Fruit fly (Drosophila melanogaster) whole organism, wandering third instar larva: ENCODE results near the gene CG43062.

Experiments
- Abd-B ChIP-seq: fragments of >200 bp; optimal IDR thresholded peaks from 2 replicates; lab custom pipeline; 2017; ENCODE audit warnings: missing biosample characterization, missing genetic modification characterization
- CG32264 ChIP-seq: fragments of 200-800 bp; sonication (Bioruptor generic); optimal IDR thresholded peaks from 2 replicates; lab custom pipeline; 2016; ENCODE audit warnings: missing biosample characterization, missing genetic modification characterization
- CG9705 ChIP-seq: fragments of 200-800 bp; sonication (Bioruptor generic); optimal IDR thresholded peaks from 2 replicates; lab custom pipeline; 2018; ENCODE audit warnings: missing biosample characterization, mild to moderate bottlenecking, missing genetic modification characterization
- CrebA ChIP-seq: fragments of 200-800 bp; sonication (Bioruptor generic); optimal IDR thresholded peaks from 2 replicates; lab custom pipeline; 2016; ENCODE audit warnings: missing biosample characterization, mild to moderate bottlenecking, missing genetic modification characterization, borderline replicate concordance
- Dfd ChIP-seq: fragments of >200 bp; optimal IDR thresholded peaks from 2 replicates; lab custom pipeline; 2017; ENCODE audit warnings: missing biosample characterization, missing genetic modification characterization
- Dif ChIP-seq: fragments of 200-275, 200-300 bp; sonication (Bioruptor generic); optimal IDR thresholded peaks from 2 replicates; lab custom pipeline; 2018; ENCODE audit warnings: missing biosample characterization, missing genetic modification characterization; ENCODE audit not compliant: partially characterized antibody
- GATAd ChIP-seq: sonication (Bioruptor generic); optimal IDR thresholded peaks from 2 replicates; lab custom pipeline; 2016; ENCODE audit warnings: missing biosample characterization, missing genetic modification characterization
- HLH106 ChIP-seq: fragments of 200-800 bp; optimal IDR thresholded peaks from 3 replicates; lab custom pipeline; 2019; ENCODE audit warnings: missing biosample characterization, mild to moderate bottlenecking, missing genetic modification characterization, moderate library complexity
- Hnf4 ChIP-seq: fragments of 200-800 bp; sonication (Bioruptor generic); optimal IDR thresholded peaks from 2 replicates; lab custom pipeline; 2016; ENCODE audit warnings: missing biosample characterization, mild to moderate bottlenecking, missing genetic modification characterization
- Hr78 ChIP-seq: fragments of >200 bp; optimal IDR thresholded peaks from 2 replicates; lab custom pipeline; 2017; ENCODE audit warnings: missing biosample characterization, missing genetic modification characterization
- Jra ChIP-seq: sonication (Bioruptor generic); optimal IDR thresholded peaks from 2 replicates; lab custom pipeline; 2016; ENCODE audit warnings: missing biosample characterization, missing genetic modification characterization
- Mio ChIP-seq: sonication (Bioruptor generic); optimal IDR thresholded peaks from 2 replicates; lab custom pipeline; 2016; ENCODE audit warnings: missing biosample characterization, missing genetic modification characterization
- N ChIP-seq: fragments of >200 bp; optimal IDR thresholded peaks from 2 replicates; lab custom pipeline; 2018; ENCODE audit warnings: missing biosample characterization, missing external identifiers, missing genetic modification characterization
- Rel ChIP-seq, 2 experiments: fragments of 200-800 bp; sonication (Bioruptor generic) in 1 of 2; optimal IDR thresholded peaks; 2 replicates in 1 of 2; 3 replicates in 1 of 2; lab custom pipeline; 2016 to 2019; ENCODE audit warnings: mild to moderate bottlenecking in 2 of 2, missing biosample characterization in 2 of 2, missing genetic modification characterization in 2 of 2, moderate library complexity in 1 of 2
- Vsx2 ChIP-seq: fragments of 200-300, 225-300 bp; sonication (Bioruptor generic); optimal IDR thresholded peaks from 2 replicates; lab custom pipeline; 2018; ENCODE audit warnings: missing biosample characterization, missing genetic modification characterization; ENCODE audit not compliant: partially characterized antibody
- br ChIP-seq: fragments of 200-800 bp; sonication (Bioruptor generic); optimal IDR thresholded peaks from 2 replicates; lab custom pipeline; 2016; ENCODE audit warnings: missing biosample characterization, missing genetic modification characterization
- dl ChIP-seq, 2 experiments: fragments of 175-275, 200-275 bp in 1 of 2; fragments of 200-275 bp in 1 of 2; sonication (Bioruptor generic); optimal IDR thresholded peaks; lab custom pipeline; 2018; ENCODE audit warnings: mild to moderate bottlenecking in 2 of 2, missing biosample characterization in 2 of 2, missing genetic modification characterization in 2 of 2, moderate library complexity in 2 of 2; ENCODE audit not compliant: partially characterized antibody in 2 of 2, insufficient read depth in 1 of 2
- dmrt93B ChIP-seq: fragments of 200-800 bp; sonication (Bioruptor generic); optimal IDR thresholded peaks from 2 replicates; lab custom pipeline; 2018; ENCODE audit warnings: missing biosample characterization, mild to moderate bottlenecking, missing genetic modification characterization
- dsf ChIP-seq: sonication (Bioruptor generic); optimal IDR thresholded peaks from 2 replicates; lab custom pipeline; 2016; ENCODE audit warnings: missing biosample characterization, missing genetic modification characterization, borderline replicate concordance
- ey ChIP-seq: fragments of 200-800 bp; sonication (Bioruptor generic); optimal IDR thresholded peaks from 2 replicates; lab custom pipeline; 2016; ENCODE audit warnings: missing biosample characterization, missing genetic modification characterization
- fru ChIP-seq: fragments of 200-800 bp; sonication (Bioruptor generic); optimal IDR thresholded peaks from 3 replicates; lab custom pipeline; 2016; ENCODE audit warnings: missing biosample characterization, mild to moderate bottlenecking, missing genetic modification characterization
- jim ChIP-seq: fragments of 175-275, 200-325 bp; sonication (Bioruptor generic); optimal IDR thresholded peaks from 2 replicates; lab custom pipeline; 2016; ENCODE audit warnings: missing biosample characterization, mild to moderate bottlenecking, missing genetic modification characterization
- lola ChIP-seq: fragments of >200 bp; optimal IDR thresholded peaks from 2 replicates; lab custom pipeline; 2017; ENCODE audit warnings: missing biosample characterization, missing genetic modification characterization
- pan ChIP-seq: fragments of >200 bp; optimal IDR thresholded peaks from 2 replicates; lab custom pipeline; 2017
- psq ChIP-seq: fragments of 200-800 bp; sonication (Bioruptor generic); optimal IDR thresholded peaks from 3 replicates; lab custom pipeline; 2017; ENCODE audit warnings: missing biosample characterization, mild to moderate bottlenecking, missing genetic modification characterization, moderate library complexity
- rgr ChIP-seq: fragments of 200-800 bp; sonication (Bioruptor generic); optimal IDR thresholded peaks from 3 replicates; lab custom pipeline; 2016; ENCODE audit warnings: missing biosample characterization, mild to moderate bottlenecking, missing genetic modification characterization
- sage ChIP-seq: fragments of 200-800 bp; sonication (Bioruptor generic); optimal IDR thresholded peaks from 2 replicates; lab custom pipeline; 2016; ENCODE audit warnings: missing biosample characterization, mild to moderate bottlenecking, missing genetic modification characterization
- sv ChIP-seq: fragments of 200-800 bp; sonication (Bioruptor generic); optimal IDR thresholded peaks from 3 replicates; lab custom pipeline; 2016; ENCODE audit warnings: missing biosample characterization, missing genetic modification characterization
- tai ChIP-seq: sonication (Bioruptor generic); optimal IDR thresholded peaks from 2 replicates; lab custom pipeline; 2016; ENCODE audit warnings: missing biosample characterization, missing genetic modification characterization
- usp ChIP-seq: fragments of >200 bp; optimal IDR thresholded peaks from 2 replicates; lab custom pipeline; 2017; ENCODE audit warnings: missing biosample characterization, missing genetic modification characterization
- woc ChIP-seq: sonication (Bioruptor generic); optimal IDR thresholded peaks from 2 replicates; lab custom pipeline; 2016; ENCODE audit warnings: missing biosample characterization, mild to moderate bottlenecking, missing genetic modification characterization

Gene CG43062

DNA sequence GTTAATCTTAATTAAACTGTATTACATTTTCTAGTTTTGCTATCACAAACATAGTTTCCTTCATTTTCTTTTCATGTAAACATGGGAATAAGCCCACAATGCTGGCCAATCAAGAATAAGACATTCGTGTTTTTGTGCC, at the start of gene CG43062:
CG43062 (plus strand) TSS at position 40 of the 139 bp plus-strand sequence.
- no peak for TF ChIP-seq dl (GFP tag; optimal IDR thresholded peaks at IDR 0.05; lab: Kevin White, UChicago; ENCODE audit: insufficient read depth in 1 of 2, partially characterized antibody in 2 of 2)
- TF ChIP-seq GATAd (GFP tag; lab: Kevin White, UChicago): no peak
- TF ChIP-seq Jra: no peak
- TF ChIP-seq lola (GFP tag; lab: Kevin White, UChicago): no peak
- TF ChIP-seq br: no peak
- no peak for TF ChIP-seq CG32264
- no peak for TF ChIP-seq usp (GFP tag; lab: Kevin White, UChicago)
- TF ChIP-seq HLH106 (tag; lab: Kevin White, UChicago): no peak
- no peak for TF ChIP-seq jim (GFP tag; lab: Kevin White, UChicago)
- TF ChIP-seq sv (GFP tag; lab: Kevin White, UChicago): no peak
- no peak for TF ChIP-seq ey (GFP tag; lab: Kevin White, UChicago)
- no peak for TF ChIP-seq tai (GFP tag; lab: Kevin White, UChicago)
- no peak for TF ChIP-seq Rel (GFP tag; optimal IDR thresholded peaks at IDR 0.05; lab: Kevin White, UChicago)
- TF ChIP-seq Rel (tag; optimal IDR thresholded peaks at IDR 0.05; lab: Kevin White, UChicago): no peak
- no peak for TF ChIP-seq psq (GFP tag; lab: Kevin White, UChicago)
- no peak for TF ChIP-seq dmrt93B (GFP tag; lab: Kevin White, UChicago)
- TF ChIP-seq Hr78 (GFP tag; lab: Kevin White, UChicago): no peak
- no peak for TF ChIP-seq fru (GFP tag; lab: Kevin White, UChicago)

DNA sequence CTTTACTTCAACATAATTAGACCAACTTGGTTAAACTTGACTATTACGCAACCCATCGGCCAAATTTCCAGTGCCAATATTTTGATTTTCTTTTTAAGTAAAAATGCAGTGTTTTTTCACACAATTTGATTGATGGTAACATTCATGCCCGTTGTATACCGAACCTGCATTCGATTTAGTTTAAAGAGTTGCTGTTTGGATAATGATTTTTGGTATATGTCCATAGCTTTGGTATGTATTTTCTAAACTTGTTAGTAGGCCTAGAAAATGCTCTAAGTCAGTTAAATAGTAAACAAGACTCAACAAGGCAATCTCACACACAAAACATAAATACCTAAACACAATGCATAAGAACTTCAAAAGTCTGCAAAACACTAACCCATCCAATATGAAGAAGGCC, 46.4 kb upstream of the CG43062 start, which contains the start of gene I-t:
I-t (plus strand) TSS at position 301 of the 400 bp plus-strand sequence.
- TF ChIP-seq CG9705 (GFP tag; lab: Kevin White, UChicago) (no peak), Abd-B (GFP tag; lab: Kevin White, UChicago) (no peak), sage (GFP tag; lab: Kevin White, UChicago) (no peak), fru (GFP tag; lab: Kevin White, UChicago) (no peak), rgr (GFP tag; lab: Kevin White, UChicago) (no peak), jim (GFP tag; lab: Kevin White, UChicago) (no peak), usp (GFP tag; lab: Kevin White, UChicago) (no peak), N (GFP tag; lab: Kevin White, UChicago) (no peak), ey (GFP tag; lab: Kevin White, UChicago) (no peak)
- TF ChIP-seq, all 38 proteins: peak for 0

DNA sequence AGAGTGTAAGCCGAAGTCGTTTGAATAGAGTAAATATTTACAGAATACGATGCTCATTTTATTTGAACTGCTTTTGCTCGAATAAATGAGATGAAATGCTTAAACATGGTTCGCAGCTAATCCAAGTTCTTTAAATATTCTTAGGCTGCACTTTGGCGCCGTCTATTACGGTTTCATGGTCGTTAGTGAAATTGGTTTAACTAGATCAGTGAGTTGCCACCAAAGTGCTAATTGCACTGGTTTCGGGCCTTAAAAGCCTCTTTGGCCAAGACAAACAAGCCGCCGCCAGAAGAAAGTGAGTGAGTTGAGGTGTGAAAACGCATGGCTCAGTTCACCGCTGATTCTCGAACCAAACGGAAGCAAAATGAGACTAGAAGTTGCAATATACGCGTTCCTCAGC, 38.8 kb upstream of the CG43062 start, which contains the start of gene CG14720:
CG14720 (plus strand) TSS at position 301 of the 400 bp plus-strand sequence.
- TF ChIP-seq GATAd (GFP tag; lab: Kevin White, UChicago): no peak
- no peak for TF ChIP-seq CG32264
- TF ChIP-seq Rel (GFP tag; optimal IDR thresholded peaks at IDR 0.05; lab: Kevin White, UChicago): no peak
- TF ChIP-seq Rel (tag; optimal IDR thresholded peaks at IDR 0.05; lab: Kevin White, UChicago): no peak
- no peak for TF ChIP-seq pan
- TF ChIP-seq Hnf4 (GFP tag; lab: Kevin White, UChicago): no peak
- TF ChIP-seq woc (GFP tag; lab: Kevin White, UChicago): no peak
- TF ChIP-seq usp (GFP tag; lab: Kevin White, UChicago): no peak

DNA sequence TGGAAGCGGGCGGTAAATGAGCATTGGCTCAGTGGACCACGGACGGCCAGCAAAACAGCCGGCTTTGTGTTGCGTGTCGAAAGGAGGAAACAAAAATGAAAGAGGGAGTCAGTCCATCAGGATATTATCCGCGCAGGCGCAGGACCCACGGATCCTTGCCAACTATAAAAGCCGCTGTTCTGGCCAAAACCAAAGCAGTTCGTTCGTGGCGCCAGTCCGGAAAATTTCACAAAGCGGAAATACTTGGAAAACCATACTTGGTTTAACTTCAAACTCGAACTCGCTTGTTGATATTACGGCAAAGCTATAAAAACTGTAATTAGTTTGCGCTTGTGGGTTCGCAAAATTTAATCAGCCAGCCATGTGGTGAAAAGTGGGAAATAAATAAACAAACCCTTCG, 28.5 kb upstream of the CG43062 start, which contains the start of gene CG12594:
CG12594 (plus strand) TSS at position 142 of the 400 bp plus-strand sequence.
- TF ChIP-seq Vsx2 (GFP tag; lab: Kevin White, UChicago) (no peak), dsf (GFP tag; lab: Kevin White, UChicago) (no peak), Hr78 (GFP tag; lab: Kevin White, UChicago) (no peak), Mio (GFP tag; lab: Kevin White, UChicago) (no peak), Hnf4 (GFP tag; lab: Kevin White, UChicago) (no peak), CrebA (GFP tag; lab: Kevin White, UChicago) (no peak), jim (GFP tag; lab: Kevin White, UChicago) (no peak), pan (no peak), dmrt93B (GFP tag; lab: Kevin White, UChicago) (no peak), tai (GFP tag; lab: Kevin White, UChicago) (no peak), Dfd (GFP tag; lab: Kevin White, UChicago) (no peak), Jra (no peak), CG9705 (GFP tag; lab: Kevin White, UChicago) (no peak), ey (GFP tag; lab: Kevin White, UChicago) (no peak), sage (GFP tag; lab: Kevin White, UChicago) (no peak), lola (GFP tag; lab: Kevin White, UChicago) (no peak), Dif (GFP tag; lab: Kevin White, UChicago) (no peak)
